Worm (Caenorhabditis elegans): Measurements from ENCODE around the gene jmjd-2.
A peak's percentile ranks its signal among the peaks of the same experiment; 100 is the strongest.

Gene jmjd-2

DNA sequence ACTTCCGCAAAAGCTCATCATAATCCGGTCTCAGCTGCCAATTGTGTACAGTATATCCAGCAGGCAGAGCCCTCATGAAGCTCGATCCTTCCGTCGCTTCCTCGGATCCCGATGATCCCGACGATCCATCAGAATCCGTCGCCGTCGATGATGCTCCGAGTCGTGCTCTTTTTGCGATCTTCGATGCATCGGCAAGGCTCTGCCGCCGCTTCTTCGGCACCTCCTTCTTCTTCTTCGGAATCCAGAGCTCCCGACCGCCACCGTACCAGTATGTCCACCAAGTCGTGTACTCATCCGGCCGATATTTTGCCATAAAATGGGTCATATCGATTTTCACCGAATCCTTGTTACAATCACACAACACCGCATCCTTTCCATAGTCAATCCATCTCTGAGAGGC, 3.5 kb downstream of the jmjd-2 start:
- TF ChIP-seq lir-3 (tag; optimal IDR thresholded peaks at IDR 0.05; ENCODE audit: poor library complexity), result no peak
- no peak for TF ChIP-seq efl-1 (optimal IDR thresholded peaks at IDR 0.05)
- peak in 1 of 2 experiments; percentile 38 for TF ChIP-seq efl-1 (GFP tag; optimal IDR thresholded peaks at IDR 0.05 in 1 of 2)
- no peak for TF ChIP-seq nhr-77 (tag; optimal IDR thresholded peaks at IDR 0.05)

DNA sequence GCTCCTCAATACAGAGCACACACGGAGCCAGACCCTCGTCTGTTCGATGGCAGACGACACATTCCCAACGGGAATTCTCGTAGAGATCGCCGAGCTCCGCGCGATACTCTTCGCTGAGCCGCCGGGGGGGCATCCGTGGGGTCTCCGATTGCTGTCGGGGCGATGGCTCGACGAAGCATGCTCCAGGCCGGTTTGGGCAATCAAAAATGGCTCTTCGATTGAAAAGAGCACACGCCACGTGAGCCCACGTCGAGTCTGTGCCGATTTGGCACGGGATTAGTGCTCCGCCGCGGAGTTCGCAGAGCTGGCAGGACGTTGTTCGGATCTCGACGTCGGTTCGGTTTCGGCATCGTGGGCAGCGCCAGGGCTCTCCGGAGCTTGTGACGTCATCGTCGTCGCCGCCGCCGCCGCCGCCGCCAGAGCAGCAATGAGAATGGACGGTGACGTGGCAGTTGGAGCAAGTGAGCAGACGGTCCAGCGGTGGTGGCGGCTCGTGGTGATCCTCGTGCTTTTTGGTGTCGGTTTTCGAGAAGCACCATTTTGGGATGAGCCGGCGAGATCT, 6.1 kb downstream of the jmjd-2 start:
- TF ChIP-seq ceh-8 (GFP tag; optimal IDR thresholded peaks at IDR 0.05) (peak; percentile 16), efl-1 (optimal IDR thresholded peaks at IDR 0.05) (no peak), efl-1 (GFP tag; optimal IDR thresholded peaks at IDR 0.05 in 1 of 2) (peak in 1 of 2 experiments; percentile 65), fkh-8 (tag; optimal IDR thresholded peaks at IDR 0.05) (no peak)

DNA sequence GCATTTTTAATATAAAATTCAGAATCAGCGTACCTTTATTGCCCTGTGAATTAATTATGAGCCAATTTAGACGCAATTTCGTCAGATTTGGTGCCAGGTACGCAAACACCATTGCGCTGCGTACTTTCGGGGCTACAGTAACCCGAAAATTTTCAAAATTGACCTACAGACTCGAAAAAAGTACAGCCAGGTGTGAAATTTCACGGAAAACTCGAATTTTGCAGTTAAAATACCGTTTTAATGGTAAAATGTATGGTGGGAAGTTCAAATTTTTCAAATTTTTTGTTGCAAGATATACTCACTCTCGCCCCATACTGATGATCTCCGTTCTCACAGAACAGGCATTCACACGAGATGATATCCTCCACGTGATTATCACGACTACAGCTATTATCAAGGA, 6.8 kb downstream of the jmjd-2 start:
- TF ChIP-seq efl-1 (optimal IDR thresholded peaks at IDR 0.05), result no peak
- TF ChIP-seq efl-1 (GFP tag; optimal IDR thresholded peaks at IDR 0.05 in 1 of 2), result peak in 1 of 2 experiments; percentile 93
- no peak for TF ChIP-seq ets-5 (GFP tag; IDR thresholded peaks at IDR 0.05)

DNA sequence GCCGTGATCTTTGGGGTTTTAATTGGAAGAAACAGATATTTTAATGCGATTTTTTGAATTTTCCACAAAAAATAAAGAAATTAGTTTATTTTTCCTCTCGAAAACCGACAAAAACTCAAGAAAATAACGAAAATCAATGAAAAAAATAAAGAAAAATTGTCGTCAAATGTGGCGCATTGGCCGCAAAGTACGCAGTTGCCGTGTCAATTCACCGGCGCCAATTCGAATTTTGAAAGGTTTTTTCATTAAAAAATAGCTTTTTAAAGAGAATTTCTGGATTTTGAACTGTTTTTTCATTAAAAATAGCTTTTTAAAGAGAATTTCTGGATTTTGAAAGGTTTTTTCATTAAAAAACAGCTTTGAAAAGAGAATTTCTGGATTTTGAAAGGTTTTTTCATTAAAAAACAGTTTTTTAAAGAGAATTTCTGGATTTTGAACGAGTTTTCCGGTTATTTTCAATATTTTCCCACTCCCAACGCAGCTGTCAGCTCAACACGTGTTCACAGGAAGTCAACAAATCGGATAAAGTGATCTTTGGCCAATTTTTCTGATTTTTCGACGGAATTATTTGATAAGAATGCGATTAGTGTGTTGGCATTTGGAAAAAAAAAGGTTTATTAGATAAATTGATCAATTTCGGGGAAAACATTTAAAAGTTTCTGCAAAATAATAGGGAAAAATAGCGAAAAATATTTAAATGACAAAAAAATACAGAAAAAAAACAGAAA, 8.9 kb downstream of the jmjd-2 start:
- TF ChIP-seq sptf-1 (tag; optimal IDR thresholded peaks at IDR 0.05), result no peak
- TF ChIP-seq pag-3 (tag; optimal IDR thresholded peaks at IDR 0.05; ENCODE audit: borderline replicate concordance, insufficient read depth), result no peak
- TF ChIP-seq dpl-1 (GFP tag; optimal IDR thresholded peaks at IDR 0.05), result peak; percentile 56 to 77 (median 63)
- no peak for TF ChIP-seq jun-1 (tag; optimal IDR thresholded peaks at IDR 0.05)
- TF ChIP-seq pqm-1 (tag; optimal IDR thresholded peaks at IDR 0.05), result no peak
- no peak for TF ChIP-seq fos-1 (tag; optimal IDR thresholded peaks at IDR 0.05)
- peak in 1 of 2 experiments; percentile 10 for TF ChIP-seq lsy-2 (tag; optimal IDR thresholded peaks at IDR 0.05)
- TF ChIP-seq lin-14 (GFP tag; optimal IDR thresholded peaks at IDR 0.05), result peak; percentile 17
- no peak for TF ChIP-seq blmp-1 (tag; optimal IDR thresholded peaks at IDR 0.05)
- no peak for TF ChIP-seq hlh-4 (tag; optimal IDR thresholded peaks at IDR 0.05)
- TF ChIP-seq F16B12.6 (tag; optimal IDR thresholded peaks at IDR 0.05), result peak; percentile 66
- peak; percentile 49 to 75 for TF ChIP-seq efl-1 (optimal IDR thresholded peaks at IDR 0.05)
- peak; percentile 80 to 96 for TF ChIP-seq efl-1 (GFP tag; optimal IDR thresholded peaks at IDR 0.05 in 1 of 2)
- TF ChIP-seq nhr-71 (tag; optimal IDR thresholded peaks at IDR 0.05), result no peak
- TF ChIP-seq dsc-1 (tag; optimal IDR thresholded peaks at IDR 0.05), result no peak
- no peak for TF ChIP-seq nhr-77 (tag; optimal IDR thresholded peaks at IDR 0.05)
- TF ChIP-seq lin-35 (GFP tag; optimal IDR thresholded peaks at IDR 0.05), result peak; percentile 2 to 81
- no peak for TF ChIP-seq mef-2 (tag; optimal IDR thresholded peaks at IDR 0.05)
- TF ChIP-seq xbp-1 (tag; optimal IDR thresholded peaks at IDR 0.05), result no peak
- TF ChIP-seq snpc-4 (tag; optimal IDR thresholded peaks at IDR 0.05), result no peak
- peak; percentile 6 for TF ChIP-seq elt-2 (tag; optimal IDR thresholded peaks at IDR 0.05)
- TF ChIP-seq nhr-28 (tag; optimal IDR thresholded peaks at IDR 0.05), result no peak
- no peak for TF ChIP-seq unc-86 (tag; optimal IDR thresholded peaks at IDR 0.05)
- no peak for TF ChIP-seq ceh-88 (GFP tag; IDR thresholded peaks at IDR 0.05)
- TF ChIP-seq unc-98 (GFP tag; IDR thresholded peaks at IDR 0.05), result no peak
- no peak for TF ChIP-seq alr-1 (tag; optimal IDR thresholded peaks at IDR 0.05; ENCODE audit: borderline replicate concordance)

DNA sequence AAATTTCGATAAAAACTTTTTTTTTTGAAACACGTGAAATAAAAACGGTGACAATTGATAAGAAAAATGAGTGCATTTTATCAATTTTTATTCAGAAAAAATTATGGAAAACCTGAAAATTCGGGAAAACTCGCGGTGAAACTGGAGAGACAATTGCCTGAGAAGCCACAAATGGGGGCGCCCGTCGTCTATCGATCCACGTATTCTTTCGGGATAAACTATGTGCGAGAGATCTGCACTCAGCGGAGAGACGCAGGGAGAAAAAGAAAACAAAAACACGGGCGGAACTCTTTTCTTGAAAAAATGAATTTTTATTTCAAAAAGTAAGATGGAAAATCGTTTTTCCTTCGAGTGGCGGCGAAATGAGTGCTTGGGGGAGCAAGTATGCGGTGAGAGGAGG, 9.5 kb downstream of the jmjd-2 start, which contains the start of gene men-1:
TSS of gene men-1 (minus strand) at position 242 of the 400 bp plus-strand sequence.
- TF ChIP-seq lin-14 (GFP tag; optimal IDR thresholded peaks at IDR 0.05), result peak; percentile 23
- no peak for TF ChIP-seq sup-37 (GFP tag; optimal IDR thresholded peaks at IDR 0.05)
- no peak for TF ChIP-seq ces-1 (GFP tag; optimal IDR thresholded peaks at IDR 0.05)
- no peak for TF ChIP-seq efl-1 (optimal IDR thresholded peaks at IDR 0.05)
- TF ChIP-seq efl-1 (GFP tag; optimal IDR thresholded peaks at IDR 0.05 in 1 of 2), result peak in 1 of 2 experiments; percentile 79
- TF ChIP-seq nhr-85 (tag), result peak; percentile 56
